Worm (Caenorhabditis elegans) whole organism, L4 larva: ENCODE results near the gene cht-5.

ENCODE experiments used
- T20F7.1 ChIP-seq: fragments of 200-800 bp; sonication (Bioruptor generic); optimal IDR thresholded peaks from 2 replicates; lab custom pipeline; 2018; ENCODE audit warnings: mild to moderate bottlenecking, missing genetic modification characterization, missing compliant biosample characterization
- ZK337.2 ChIP-seq: fragments of 200-800 bp; sonication (Bioruptor generic); IDR thresholded peaks from 2 replicates; pipeline ENCODE4 v1.3.6; 2022; ENCODE audit warnings: missing genetic modification reagents, missing genetic modification characterization, missing compliant biosample characterization
- dmd-9 ChIP-seq: fragments of 200-800 bp; sonication (Bioruptor generic); IDR thresholded peaks from 2 replicates; pipeline ENCODE4 v1.3.6; 2022; ENCODE audit warnings: missing genetic modification reagents, missing genetic modification characterization, missing compliant biosample characterization
- hlh-30 ChIP-seq: sonication (generic microtip); optimal IDR thresholded peaks from 2 replicates; lab custom pipeline; 2017; ENCODE audit warnings: antibody characterized with exemption, mild to moderate bottlenecking, missing genetic modification characterization, missing compliant biosample characterization; ENCODE audit not compliant: insufficient read depth
- lin-39 ChIP-seq: fragments of 150-350 bp; optimal IDR thresholded peaks from 2 replicates; lab custom pipeline; 2014; ENCODE audit warnings: missing biosample characterization, missing genetic modification reagents, missing genetic modification characterization
- nhr-77 ChIP-seq: fragments of 150-350 bp; optimal IDR thresholded peaks from 2 replicates; lab custom pipeline; 2014; ENCODE audit warnings: missing biosample characterization, missing genetic modification characterization
- pha-4 ChIP-seq, 2 experiments: fragments of 150-350 bp in 1 of 2; fragments of 200-800 bp in 1 of 2; sonication (Bioruptor generic) in 1 of 2; IDR thresholded peaks in 1 of 2; optimal IDR thresholded peaks in 1 of 2; 2 replicates each; pipeline versions ENCODE4 v1.3.6 to Lab custom; 2014 to 2022; ENCODE audit warnings: missing genetic modification characterization in 2 of 2, missing genetic modification reagents in 2 of 2, missing biosample characterization in 1 of 2, missing compliant biosample characterization in 1 of 2
- ztf-7 ChIP-seq: fragments of 150-350 bp; optimal IDR thresholded peaks from 2 replicates; lab custom pipeline; 2014; ENCODE audit warnings: missing biosample characterization, missing genetic modification characterization

ce11 chrV:10101916-10102315 lies 12.5 kb upstream of the cht-5 start, which contains the start of gene C08B6.14:
- TF ChIP-seq ztf-7 (tag; lab: Kevin White, UChicago) (no peak), T20F7.1 (GFP tag; lab: Kevin White, UChicago) (no peak), lin-39 (tag; lab: Kevin White, UChicago) (no peak), ZK337.2 (no peak), dmd-9 (GFP tag; lab: Robert Waterston, UW) (no peak), pha-4 (GFP tag; IDR thresholded peaks at IDR 0.05; lab: Robert Waterston, UW) (no peak), pha-4 (tag; optimal IDR thresholded peaks at IDR 0.05; lab: Kevin White, UChicago) (no peak), nhr-77 (tag; lab: Kevin White, UChicago) (no peak), hlh-30 (tag; lab: Kevin White, UChicago) (no peak)
